Fruit fly (Drosophila melanogaster): Measurements from ENCODE around the gene gdrd.

Gene gdrd

dm6 chr3L:14708053-14708452, 16.9 kb downstream of the gdrd start (continued):
- TF ChIP-seq sd (tag; optimal IDR thresholded peaks at IDR 0.05) (no peak), al (GFP tag; IDR thresholded peaks at IDR 0.05) (no peak), CG34422 (GFP tag; IDR thresholded peaks at IDR 0.05) (no peak), chif (GFP tag; optimal IDR thresholded peaks at IDR 0.05) (peak in 1 of 2 experiments; percentile 64), D19B (GFP tag; optimal IDR thresholded peaks at IDR 0.05) (no peak), bigmax (GFP tag; optimal IDR thresholded peaks at IDR 0.05) (no peak), Gug (GFP tag; IDR thresholded peaks at IDR 0.05) (no peak), CG4617 (GFP tag; optimal IDR thresholded peaks at IDR 0.05; ENCODE audit: borderline replicate concordance) (no peak), nom (GFP tag; optimal IDR thresholded peaks at IDR 0.05) (no peak), exex (tag; optimal IDR thresholded peaks at IDR 0.05) (peak; percentile 23), ham (GFP tag; IDR thresholded peaks at IDR 0.05) (no peak), gsb-n (tag; optimal IDR thresholded peaks at IDR 0.05) (no peak), Drgx (GFP tag; IDR thresholded peaks at IDR 0.05) (no peak), chn (GFP tag; optimal IDR thresholded peaks at IDR 0.05) (no peak), Abd-B (GFP tag; optimal IDR thresholded peaks at IDR 0.05) (no peak), CG3407 (GFP tag; optimal IDR thresholded peaks at IDR 0.05) (peak; percentile 10), Dfd (GFP tag; optimal IDR thresholded peaks at IDR 0.05) (no peak), CG11504 (tag; optimal IDR thresholded peaks at IDR 0.05) (peak; percentile 46), YL-1 (GFP tag; optimal IDR thresholded peaks at IDR 0.05) (no peak), Hr78 (GFP tag; optimal IDR thresholded peaks at IDR 0.05) (no peak), CG14965 (GFP tag; optimal IDR thresholded peaks at IDR 0.05; ENCODE audit: borderline replicate concordance) (no peak), twi (tag; optimal IDR thresholded peaks at IDR 0.05) (no peak), CG11456 (GFP tag; IDR thresholded peaks at IDR 0.05) (no peak), Rfx (GFP tag; IDR thresholded peaks at IDR 0.05) (peak; percentile 45; the same call in 1 of the 2 replicates), toy (GFP tag; IDR thresholded peaks at IDR 0.05) (no peak), croc (GFP tag; conservative IDR thresholded peaks at IDR 0.05) (no peak), oc (tag; optimal IDR thresholded peaks at IDR 0.05) (peak; percentile 4), CG11247 (GFP tag; IDR thresholded peaks at IDR 0.05) (peak; percentile 69), Med (GFP tag) (no peak), CG9817 (tag; optimal IDR thresholded peaks at IDR 0.05) (peak; percentile 25), CG1832 (GFP tag; optimal IDR thresholded peaks at IDR 0.05) (no peak), CG10959 (GFP tag; IDR thresholded peaks at IDR 0.05) (no peak), CG4820 (GFP tag; optimal IDR thresholded peaks at IDR 0.05) (no peak), Hr51 (GFP tag; optimal IDR thresholded peaks at IDR 0.05) (peak in 1 of 2 experiments; percentile 33), Hmr (GFP tag; optimal IDR thresholded peaks at IDR 0.05) (peak; percentile 69), sr (GFP tag; IDR thresholded peaks at IDR 0.05) (no peak), CG33213 (GFP tag; optimal IDR thresholded peaks at IDR 0.05) (peak; percentile 55), Hsf (GFP tag; optimal IDR thresholded peaks at IDR 0.05) (no peak), tap (tag; optimal IDR thresholded peaks at IDR 0.05) (no peak), CG7963 (GFP tag; IDR thresholded peaks at IDR 0.05; ENCODE audit: partially characterized antibody) (no peak), en (GFP tag; optimal IDR thresholded peaks at IDR 0.05) (no peak), ind (GFP tag; optimal IDR thresholded peaks at IDR 0.05) (no peak), CG10565 (GFP tag; optimal IDR thresholded peaks at IDR 0.05) (no peak), D (optimal IDR thresholded peaks at IDR 0.05) (no peak), D (GFP tag; optimal IDR thresholded peaks at IDR 0.05) (no peak), h (optimal IDR thresholded peaks at IDR 0.05) (no peak), Usf (GFP tag; optimal IDR thresholded peaks at IDR 0.05) (no peak), Kr (GFP tag; optimal IDR thresholded peaks at IDR 0.05) (no peak), CG12769 (tag; optimal IDR thresholded peaks at IDR 0.05) (peak; percentile 54), Jarid2 (GFP tag; optimal IDR thresholded peaks at IDR 0.05) (peak; percentile 19), CG1024 (GFP tag; IDR thresholded peaks at IDR 0.05) (no peak), so (GFP tag; IDR thresholded peaks at IDR 0.05) (peak; percentile 58; the same call in 1 of the 3 replicates)
